Fruit fly (Drosophila melanogaster) ovary, adult (tissue): ENCODE measurements around the gene CG11380.

Experiments used
- CG17801 ChIP-seq: fragments of 200-800 bp; optimal IDR thresholded peaks from 2 replicates; lab custom pipeline; 2019; ENCODE audit warnings: missing biosample characterization, mild to moderate bottlenecking, missing genetic modification characterization, moderate library complexity; ENCODE audit not compliant: partially characterized antibody

The CG11380 gene

DNA sequence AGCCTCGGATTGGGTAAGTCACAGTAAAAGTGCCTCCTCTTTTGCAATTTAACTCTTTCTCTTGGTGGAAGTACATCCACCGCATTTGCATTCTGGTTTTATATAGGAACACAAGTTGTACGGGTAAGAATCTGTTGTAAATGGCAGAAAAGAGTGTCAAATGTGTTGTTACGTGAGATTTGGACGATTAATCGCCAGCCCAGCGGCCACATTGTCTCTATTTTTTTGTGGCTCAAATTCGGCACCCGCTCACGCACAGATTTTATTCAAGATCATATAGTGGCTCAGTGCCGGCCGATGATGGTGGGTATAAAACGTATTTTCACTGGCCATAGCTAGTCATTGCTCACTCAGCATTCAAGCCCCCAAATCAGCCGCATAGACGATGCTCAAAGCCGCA, 12.4 kb downstream of the CG11380 start, which contains the start of gene CG11381:
Gene CG11381, plus strand, starts transcription at position 301 of the 400 bp plus-strand sequence.
- no peak for TF ChIP-seq CG17801 (GFP tag; lab: Kevin White, UChicago)

dm6 chrX:1206437-1206836, 15.3 kb downstream of the CG11380 start, which contains the start of gene CG14624:
CG14624 (plus strand) TSS chrX:1206737.
- TF ChIP-seq CG17801 (GFP tag; lab: Kevin White, UChicago): no peak

dm6 chrX:1209251-1210020, 18.3 kb downstream of the CG11380 start, which contains the start of gene CG11382:
CG11382 (plus strand) TSS chrX:1209970.
- no peak for TF ChIP-seq CG17801 (GFP tag; lab: Kevin White, UChicago)

DNA sequence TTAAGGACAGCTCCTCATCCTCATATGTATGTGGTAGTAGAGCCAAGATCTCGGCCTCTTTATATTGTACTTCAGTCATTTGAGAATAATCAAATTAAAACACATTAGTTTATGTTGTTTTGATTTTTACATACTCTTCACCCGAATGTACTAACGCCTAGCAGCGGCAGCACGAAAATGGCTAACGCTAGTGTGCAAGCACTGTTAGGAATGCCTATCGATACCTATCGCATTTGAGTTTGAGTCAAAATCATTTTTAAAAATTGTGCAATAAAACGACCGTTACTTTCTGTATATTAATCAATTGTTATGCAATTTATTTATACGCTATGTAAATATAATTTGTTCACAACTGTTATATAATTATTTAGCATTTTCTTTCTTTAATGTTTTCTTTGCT, 23.9 kb downstream of the CG11380 start, which contains the start of gene CG11398:
Gene CG11398, minus strand, starts transcription at position 157 of the 400 bp plus-strand sequence.
- TF ChIP-seq CG17801 (GFP tag; lab: Kevin White, UChicago): no peak

dm6 chrX:1216681-1217080, 25.6 kb downstream of the CG11380 start:
- TF ChIP-seq CG17801 (GFP tag; lab: Kevin White, UChicago): peak; percentile 21

dm6 chrX:1225859-1226258, 34.8 kb downstream of the CG11380 start:
- no peak for TF ChIP-seq CG17801 (GFP tag; lab: Kevin White, UChicago)

dm6 chrX:1229098-1229497, 38.0 kb downstream of the CG11380 start:
- TF ChIP-seq CG17801 (GFP tag; lab: Kevin White, UChicago): no peak

DNA sequence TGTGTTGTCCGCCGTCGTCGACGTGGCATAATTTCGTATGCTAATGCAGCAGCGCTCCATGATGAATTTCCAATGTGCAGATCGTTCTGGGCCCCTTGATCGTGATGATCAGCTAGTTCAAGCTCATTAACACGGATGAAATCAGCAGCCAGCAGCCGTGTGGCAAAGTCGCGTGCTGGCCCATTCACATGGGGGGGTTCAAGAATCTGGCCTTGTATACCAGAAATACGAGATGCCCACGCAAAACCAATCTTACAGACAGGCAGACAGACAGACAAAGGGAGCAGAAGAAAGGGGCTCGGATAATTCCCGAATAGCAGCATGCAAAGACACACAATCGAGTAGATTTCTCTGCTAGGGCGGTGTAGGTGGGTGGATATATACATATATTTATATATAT, 38.5 kb downstream of the CG11380 start:
- TF ChIP-seq CG17801 (GFP tag; lab: Kevin White, UChicago): no peak

- no peak for TF ChIP-seq CG17801 (GFP tag; lab: Kevin White, UChicago)
Observed at dm6 chrX:1231707-1232106, 40.6 kb downstream of the CG11380 start.

DNA sequence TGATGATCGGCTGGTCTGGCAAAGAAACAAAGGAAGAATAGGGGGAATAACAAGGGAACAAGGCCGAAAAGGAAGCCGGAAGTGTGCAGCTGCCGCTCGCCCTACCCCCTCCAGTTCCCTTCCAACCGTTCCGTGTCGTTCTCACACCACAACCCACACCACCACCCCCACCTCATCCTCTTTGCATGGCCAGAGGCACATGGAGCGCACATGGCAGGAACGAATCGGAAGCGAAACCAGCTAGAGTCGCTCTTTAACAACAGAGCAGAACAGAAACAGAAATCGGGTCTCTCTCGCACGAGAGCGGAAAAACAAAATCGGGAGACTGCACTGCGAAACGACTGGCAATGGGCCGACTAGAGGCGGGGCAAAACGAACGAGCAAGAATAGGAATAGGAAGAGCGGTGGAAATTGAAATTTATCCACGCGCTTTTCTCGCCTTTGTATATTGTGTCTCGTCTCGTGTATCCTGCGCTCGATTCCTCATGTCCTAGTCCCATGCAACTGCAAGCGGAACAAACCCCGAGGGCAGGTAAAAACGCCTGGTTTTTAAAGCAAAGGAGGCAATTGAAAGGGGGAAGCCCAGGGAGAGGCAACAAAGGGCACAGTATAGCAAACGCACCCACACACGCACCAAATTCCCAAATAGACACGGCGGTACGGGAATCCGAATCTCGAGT, 41.6 kb downstream of the CG11380 start:
- no peak for TF ChIP-seq CG17801 (GFP tag; lab: Kevin White, UChicago)

DNA sequence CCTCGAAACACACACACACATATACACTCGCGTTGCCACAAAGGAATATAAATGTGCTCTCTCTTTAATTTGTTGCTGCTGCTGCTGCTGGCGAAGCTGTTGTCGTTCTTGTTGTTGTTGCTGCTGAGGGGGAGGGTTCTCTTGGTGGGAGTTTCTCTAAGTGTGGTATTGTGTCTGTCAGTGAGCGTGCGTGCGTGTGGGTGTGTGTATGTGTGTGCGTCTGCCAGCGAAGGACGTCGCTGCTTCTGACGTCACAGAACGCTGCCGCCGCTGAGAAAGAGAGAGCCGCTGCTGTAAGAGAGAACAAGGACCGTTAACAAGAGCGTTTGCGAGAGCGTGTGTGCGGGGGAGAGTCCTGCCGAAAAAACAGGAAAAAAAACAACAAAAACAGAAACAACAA, 42.9 kb downstream of the CG11380 start:
- no peak for TF ChIP-seq CG17801 (GFP tag; lab: Kevin White, UChicago)

DNA sequence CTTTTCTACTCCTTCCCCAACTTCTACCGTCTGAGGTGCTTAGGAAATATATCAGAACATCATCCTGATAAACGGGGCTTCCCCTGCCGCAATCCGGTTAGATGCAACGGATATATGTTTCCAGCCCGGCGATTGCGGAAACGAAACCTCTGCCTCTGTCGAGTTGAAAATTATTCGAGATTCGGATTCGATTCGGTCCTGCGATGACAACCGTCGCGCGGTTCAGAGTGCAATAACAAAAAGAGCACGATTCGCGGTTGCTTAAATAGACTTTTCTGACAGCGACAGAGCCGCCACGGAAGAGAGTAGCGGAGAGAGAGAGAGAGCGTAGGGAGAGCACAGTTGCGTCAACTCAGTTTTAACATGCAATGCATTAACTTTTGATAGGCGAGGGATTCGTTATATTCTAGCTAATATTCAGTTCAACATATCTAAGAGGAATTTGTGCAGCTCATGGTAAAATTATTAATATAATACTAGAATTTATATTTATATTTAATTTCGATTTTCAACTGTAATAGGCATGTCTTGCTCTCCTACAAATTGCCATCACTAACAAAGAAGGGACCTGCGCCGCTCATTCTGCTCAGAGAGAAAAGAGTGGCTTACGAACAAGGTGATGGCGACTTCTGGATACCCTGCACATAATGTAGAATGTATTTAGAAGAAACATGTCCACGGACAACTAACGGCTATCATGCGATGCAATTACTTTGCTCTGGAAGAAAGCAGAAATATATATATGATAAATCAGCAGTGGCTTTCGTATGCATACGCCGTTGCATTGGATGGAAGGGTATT, 43.9 kb downstream of the CG11380 start:
- TF ChIP-seq CG17801 (GFP tag; lab: Kevin White, UChicago): peak; percentile 95

DNA sequence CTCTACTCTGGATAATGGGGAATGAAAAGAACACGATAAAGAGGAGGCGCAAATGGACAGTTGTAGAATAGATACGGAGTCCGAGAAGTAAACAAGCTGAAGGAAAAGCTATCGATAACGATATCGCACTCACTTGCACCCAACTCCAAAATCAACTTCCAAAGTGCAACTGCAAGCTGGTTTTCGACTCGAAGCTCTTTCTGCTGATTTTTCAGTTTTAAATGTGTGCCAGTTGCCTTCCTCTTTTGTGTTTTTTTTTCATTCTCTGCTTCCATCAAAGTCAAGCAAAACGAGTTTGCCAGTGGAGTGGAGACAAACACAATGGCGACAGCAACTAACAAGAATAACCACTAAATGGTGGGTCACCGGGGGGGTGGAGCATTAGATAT, 44.5 kb downstream of the CG11380 start:
- TF ChIP-seq CG17801 (GFP tag; lab: Kevin White, UChicago): no peak

dm6 chrX:1236475-1236874, 45.4 kb downstream of the CG11380 start, which contains the start of gene CG3638:
CG3638 (minus strand) TSS chrX:1236684.
- TF ChIP-seq CG17801 (GFP tag; lab: Kevin White, UChicago): peak; percentile 2

DNA sequence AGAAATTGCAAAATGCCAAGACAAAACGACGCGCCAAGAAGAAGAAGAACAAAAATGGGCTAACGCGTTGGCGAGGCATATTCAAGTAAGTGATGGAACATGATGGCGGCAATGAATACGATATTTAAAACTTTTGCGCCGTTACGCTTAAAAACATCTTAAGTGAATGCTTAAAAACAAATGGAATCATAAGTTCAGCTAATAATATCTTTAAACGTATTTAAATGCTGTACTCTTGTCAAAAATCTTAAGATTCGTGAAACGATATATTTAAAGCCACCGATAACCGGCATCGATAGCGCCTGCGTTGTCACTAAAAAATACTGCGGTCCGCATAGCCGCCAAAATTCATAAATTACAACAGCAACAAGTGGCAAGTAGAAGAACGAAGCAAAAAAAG, 48.7 kb downstream of the CG11380 start, which contains the start of gene CG11403:
Gene CG11403, minus strand, starts transcription at position 53 of the 400 bp plus-strand sequence.
- no peak for TF ChIP-seq CG17801 (GFP tag; lab: Kevin White, UChicago)
